Worm (Caenorhabditis elegans) whole organism, L3 larva: ENCODE data around the gene srx-73.

Experiments
- ceh-82 ChIP-seq: fragments of 150-350 bp; optimal IDR thresholded peaks from 2 replicates; lab custom pipeline; 2014; ENCODE audit warnings: missing biosample characterization, missing genetic modification characterization
- mml-1 ChIP-seq: fragments of 150-350 bp; sonication (generic microtip); optimal IDR thresholded peaks from 3 replicates; lab custom pipeline; 2014; ENCODE audit warnings: missing biosample characterization, missing genetic modification characterization
- nhr-237 ChIP-seq: fragments of 150-350 bp; optimal IDR thresholded peaks from 2 replicates; lab custom pipeline; 2014; ENCODE audit warnings: missing biosample characterization, missing genetic modification characterization
- nhr-67 ChIP-seq: fragments of 150-350 bp; optimal IDR thresholded peaks from 2 replicates; lab custom pipeline; 2014; ENCODE audit warnings: missing biosample characterization, missing genetic modification characterization
- snpc-4 ChIP-seq: fragments of 150-350 bp; optimal IDR thresholded peaks from 2 replicates; lab custom pipeline; 2014; ENCODE audit warnings: missing biosample characterization, missing genetic modification characterization
- unc-62 ChIP-seq: fragments of 150-350 bp; sonication (generic microtip); optimal IDR thresholded peaks from 4 replicates; lab custom pipeline; 2014; ENCODE audit warnings: missing biosample characterization, missing genetic modification reagents, missing genetic modification characterization

DNA sequence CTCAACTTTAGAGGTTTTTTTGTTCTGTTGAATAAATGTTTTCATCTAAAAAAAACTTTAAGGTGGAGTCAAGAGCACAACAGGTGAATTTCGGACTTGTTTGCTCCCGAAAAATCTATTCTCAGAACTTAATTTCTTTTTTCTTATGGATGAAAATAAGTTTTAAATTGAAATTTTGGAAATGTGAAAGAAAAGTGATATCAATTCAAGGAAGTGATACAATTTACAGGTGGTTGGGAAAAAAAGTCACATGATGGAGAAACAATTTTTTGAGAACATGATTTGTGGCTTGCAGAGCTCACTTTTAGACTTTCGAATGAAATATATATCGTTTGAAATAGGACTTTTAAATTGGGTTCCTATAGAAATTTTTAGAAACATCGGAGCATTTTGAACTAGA is 42.1 kb upstream of the srx-73 start:
- TF ChIP-seq snpc-4, result no peak
- TF ChIP-seq nhr-67 (tag; lab: Kevin White, UChicago), result no peak
- no peak for TF ChIP-seq mml-1 (tag; lab: Kevin White, UChicago)
- no peak for TF ChIP-seq unc-62 (GFP tag; lab: Kevin White, UChicago)
- no peak for TF ChIP-seq nhr-237 (tag; lab: Kevin White, UChicago)
- no peak for TF ChIP-seq ceh-82 (tag; lab: Kevin White, UChicago)
